Worm (Caenorhabditis elegans) whole organism, L2 larva: ENCODE data around the gene T11F9.22.

Experiments used
- C34F6.9 ChIP-seq: fragments of 150-350 bp; optimal IDR thresholded peaks from 2 replicates; lab custom pipeline; 2014; ENCODE audit warnings: missing biosample characterization, missing genetic modification characterization
- F13H6.1 ChIP-seq: sonication (generic microtip); optimal IDR thresholded peaks from 2 replicates; lab custom pipeline; 2016; ENCODE audit warnings: missing genetic modification characterization, missing compliant biosample characterization
- aly-2 ChIP-seq: fragments of 150-350 bp; optimal IDR thresholded peaks from 2 replicates; lab custom pipeline; 2014; ENCODE audit warnings: missing biosample characterization, missing genetic modification characterization
- ama-1 ChIP-seq: fragments of 150-350 bp; optimal IDR thresholded peaks from 2 replicates; lab custom pipeline; 2018; ENCODE audit warnings: inconsistent platforms
- egl-27 ChIP-seq: sonication (generic microtip); optimal IDR thresholded peaks from 3 replicates; lab custom pipeline; 2017; ENCODE audit warnings: missing biosample characterization, missing genetic modification reagents, missing genetic modification characterization
- lin-13 ChIP-seq: fragments of 150-350 bp; optimal IDR thresholded peaks from 2 replicates; lab custom pipeline; 2014; ENCODE audit warnings: missing biosample characterization, missing genetic modification reagents, missing genetic modification characterization
- nhr-12 ChIP-seq: fragments of 150-350 bp; optimal IDR thresholded peaks from 2 replicates; lab custom pipeline; 2014; ENCODE audit warnings: missing biosample characterization, missing genetic modification characterization
- nhr-129 ChIP-seq: fragments of 150-350 bp; optimal IDR thresholded peaks from 2 replicates; lab custom pipeline; 2014; ENCODE audit warnings: missing biosample characterization, missing genetic modification characterization
- nhr-23 ChIP-seq: fragments of 150-350 bp; optimal IDR thresholded peaks from 2 replicates; lab custom pipeline; 2014; ENCODE audit warnings: missing biosample characterization, missing genetic modification reagents, missing genetic modification characterization
- peb-1 ChIP-seq: fragments of 150-350 bp; optimal IDR thresholded peaks from 2 replicates; lab custom pipeline; 2014; ENCODE audit warnings: missing biosample characterization, missing genetic modification characterization
- skn-1 ChIP-seq: sonication (generic microtip); optimal IDR thresholded peaks from 2 replicates; lab custom pipeline; 2017; ENCODE audit warnings: missing biosample characterization, missing genetic modification characterization
- sma-3 ChIP-seq: sonication (generic microtip); optimal IDR thresholded peaks from 2 replicates; lab custom pipeline; 2016; ENCODE audit warnings: missing genetic modification reagents, missing genetic modification characterization, missing compliant biosample characterization
- ztf-11 ChIP-seq: sonication (generic microtip); optimal IDR thresholded peaks from 2 replicates; lab custom pipeline; 2017; ENCODE audit warnings: missing biosample characterization, missing genetic modification characterization

DNA sequence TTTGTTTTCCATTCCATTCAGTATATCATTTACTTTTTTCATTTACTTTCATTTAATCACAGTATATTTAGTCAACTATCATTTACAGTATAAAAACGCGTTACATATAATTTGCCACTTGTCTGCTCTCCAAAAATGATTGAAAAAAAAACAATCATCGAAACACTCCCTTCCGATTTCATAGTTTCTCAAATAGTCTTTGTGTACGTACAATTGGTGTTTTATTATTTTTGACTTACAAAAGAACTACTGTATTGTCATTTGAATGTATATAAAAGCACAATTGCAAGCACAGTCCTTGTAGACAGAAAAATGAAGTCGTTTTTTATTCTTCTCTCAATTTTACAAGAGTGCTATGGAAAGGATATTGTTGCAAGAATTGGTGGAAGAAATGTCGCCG is 5.1 kb upstream of the T11F9.22 start, which contains the start of gene nas-22:
- no peak for TF ChIP-seq aly-2 (tag; lab: Kevin White, UChicago)
- no peak for TF ChIP-seq F13H6.1
- TF ChIP-seq lin-13 (GFP tag; lab: Kevin White, UChicago): no peak
- TF ChIP-seq C34F6.9 (tag; lab: Kevin White, UChicago): no peak
- TF ChIP-seq ama-1 (lab: Kevin White, UChicago): no peak
- no peak for TF ChIP-seq nhr-23
- TF ChIP-seq nhr-12 (tag; lab: Kevin White, UChicago): no peak
- no peak for TF ChIP-seq skn-1
- no peak for TF ChIP-seq ztf-11
- no peak for TF ChIP-seq peb-1 (tag; lab: Kevin White, UChicago)
- TF ChIP-seq nhr-129: no peak
- no peak for TF ChIP-seq egl-27 (tag; lab: Kevin White, UChicago)
- no peak for TF ChIP-seq sma-3 (GFP tag; lab: Kevin White, UChicago)
